Fruit fly (Drosophila melanogaster): ENCODE measurements around the gene Faa.

DNA sequence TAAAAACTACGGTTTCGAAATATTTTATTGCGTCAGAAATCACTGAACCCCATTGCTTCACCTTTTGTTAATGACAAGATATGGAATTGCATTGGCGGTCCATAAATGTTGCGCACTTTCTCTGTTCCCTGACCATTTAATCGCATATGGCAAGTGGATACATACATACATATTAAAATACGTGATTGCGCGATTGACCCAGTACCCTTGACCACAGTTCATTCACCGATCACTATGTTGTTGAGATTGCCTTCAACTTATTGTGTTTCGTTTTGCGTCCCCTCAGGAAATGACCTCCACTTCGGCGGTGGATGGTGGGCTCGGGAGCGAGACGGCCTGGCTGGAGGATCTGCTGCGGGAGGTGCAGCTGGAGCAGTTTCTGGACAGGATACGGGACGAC lies 36.5 kb upstream of the Faa start:
- TF ChIP-seq CG12768 (GFP tag; optimal IDR thresholded peaks at IDR 0.05) (no peak), kay (GFP tag; ENCODE audit: borderline replicate concordance) (no peak), CG5204 (GFP tag; optimal IDR thresholded peaks at IDR 0.05) (no peak), ovo (GFP tag; optimal IDR thresholded peaks at IDR 0.05) (no peak)
